Worm (Caenorhabditis elegans) whole organism, L2 larva: ENCODE data around the gene twk-2.

ENCODE experiments used
- C34F6.9 ChIP-seq: fragments of 150-350 bp; optimal IDR thresholded peaks from 2 replicates; lab custom pipeline; 2014; ENCODE audit warnings: missing biosample characterization, missing genetic modification characterization
- blmp-1 ChIP-seq: sonication (generic microtip); optimal IDR thresholded peaks from 2 replicates; lab custom pipeline; 2017; ENCODE audit warnings: missing genetic modification characterization, mild to moderate bottlenecking, missing compliant biosample characterization, antibody characterized with exemption, moderate library complexity; ENCODE audit not compliant: insufficient read depth
- crh-2 ChIP-seq: sonication (generic microtip); optimal IDR thresholded peaks from 2 replicates; lab custom pipeline; 2017; ENCODE audit warnings: missing biosample characterization, missing genetic modification characterization
- dmd-4 ChIP-seq: sonication (generic microtip); optimal IDR thresholded peaks from 2 replicates; lab custom pipeline; 2017; ENCODE audit warnings: missing biosample characterization, missing genetic modification characterization
- fos-1 ChIP-seq: fragments of 150-350 bp; optimal IDR thresholded peaks from 2 replicates; lab custom pipeline; 2014; ENCODE audit warnings: missing biosample characterization, missing genetic modification characterization
- lin-13 ChIP-seq: fragments of 150-350 bp; optimal IDR thresholded peaks from 2 replicates; lab custom pipeline; 2014; ENCODE audit warnings: missing biosample characterization, missing genetic modification reagents, missing genetic modification characterization
- nhr-11 ChIP-seq: fragments of 150-350 bp; optimal IDR thresholded peaks from 2 replicates; lab custom pipeline; 2014; ENCODE audit warnings: missing biosample characterization, missing genetic modification characterization
- nhr-237 ChIP-seq: fragments of 150-350 bp; optimal IDR thresholded peaks from 2 replicates; lab custom pipeline; 2014; ENCODE audit warnings: missing biosample characterization, missing genetic modification characterization
- nhr-25 ChIP-seq: fragments of 150-350 bp; sonication (generic microtip); optimal IDR thresholded peaks from 3 replicates; lab custom pipeline; 2014; ENCODE audit warnings: missing biosample characterization, missing genetic modification characterization
- nhr-77 ChIP-seq: fragments of 150-350 bp; optimal IDR thresholded peaks from 2 replicates; lab custom pipeline; 2014; ENCODE audit warnings: missing biosample characterization, missing genetic modification characterization
- sem-4 ChIP-seq: fragments of 150-350 bp; optimal IDR thresholded peaks from 2 replicates; lab custom pipeline; 2014; ENCODE audit warnings: missing biosample characterization, missing genetic modification reagents, missing genetic modification characterization
- snpc-4 ChIP-seq: fragments of 150-350 bp; optimal IDR thresholded peaks from 2 replicates; lab custom pipeline; 2014; ENCODE audit warnings: missing biosample characterization, missing genetic modification characterization
- ztf-1 ChIP-seq: fragments of 200-800 bp; sonication (Bioruptor generic); conservative IDR thresholded peaks from 2 replicates; pipeline ENCODE4 v1.3.6; 2022; ENCODE audit warnings: missing genetic modification characterization, missing compliant biosample characterization

- no peak for TF ChIP-seq nhr-77 (tag; lab: Kevin White, UChicago)
- no peak for TF ChIP-seq fos-1 (tag; lab: Kevin White, UChicago)
- TF ChIP-seq nhr-11 (tag; lab: Kevin White, UChicago), result no peak
- TF ChIP-seq crh-2 (tag; lab: Kevin White, UChicago), result no peak
- no peak for TF ChIP-seq blmp-1 (tag; lab: Kevin White, UChicago)
- no peak for TF ChIP-seq ztf-1 (GFP tag; lab: Robert Waterston, UW)
- no peak for TF ChIP-seq dmd-4 (tag; lab: Kevin White, UChicago)
- no peak for TF ChIP-seq sem-4
- no peak for TF ChIP-seq snpc-4 (tag; lab: Kevin White, UChicago)
- TF ChIP-seq C34F6.9 (tag; lab: Kevin White, UChicago), result no peak
- no peak for TF ChIP-seq nhr-25 (tag; lab: Kevin White, UChicago)
- no peak for TF ChIP-seq lin-13
- no peak for TF ChIP-seq nhr-237 (tag; lab: Kevin White, UChicago)
Measured at ce11 chrII:4444811-4445210, 8.1 kb downstream of the twk-2 start.
